Fruit fly (Drosophila melanogaster): Measurements from ENCODE around the gene CG42718.

CG42718 gene

DNA sequence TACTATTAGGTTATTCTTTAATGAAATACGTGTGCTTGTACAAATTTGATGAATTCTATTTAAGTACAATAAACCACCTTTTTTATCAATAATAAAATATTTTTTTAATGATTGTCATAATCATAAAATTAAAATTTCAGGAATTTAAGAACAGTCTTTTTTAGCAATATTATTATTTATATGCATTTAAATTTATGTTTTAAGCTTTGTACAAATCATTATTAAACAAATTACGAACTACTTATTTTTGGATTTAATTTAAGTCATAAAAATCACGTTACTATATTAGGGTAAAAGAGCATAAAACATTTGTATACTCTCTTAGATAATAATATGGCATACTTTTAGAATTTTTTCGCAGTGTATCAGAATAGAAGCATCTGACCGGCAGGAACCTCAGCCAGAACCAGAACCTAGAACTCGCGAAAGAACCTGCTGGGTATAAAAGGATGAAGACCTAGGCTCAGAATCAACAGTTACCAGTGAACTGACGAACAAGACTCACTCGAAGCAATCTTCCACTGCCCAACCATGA is 41.1 kb upstream of the CG42718 start, which contains the start of gene Cpr72Ea (continued):
- TF ChIP-seq CG6808 (GFP tag; optimal IDR thresholded peaks at IDR 0.05) (peak; percentile 52), CG3032 (tag; optimal IDR thresholded peaks at IDR 0.05) (peak; percentile 66), fd59A (GFP tag; optimal IDR thresholded peaks at IDR 0.05) (peak; percentile 14), net (GFP tag; optimal IDR thresholded peaks at IDR 0.05) (no peak), CG6163 (GFP tag; IDR thresholded peaks at IDR 0.05) (no peak)

DNA sequence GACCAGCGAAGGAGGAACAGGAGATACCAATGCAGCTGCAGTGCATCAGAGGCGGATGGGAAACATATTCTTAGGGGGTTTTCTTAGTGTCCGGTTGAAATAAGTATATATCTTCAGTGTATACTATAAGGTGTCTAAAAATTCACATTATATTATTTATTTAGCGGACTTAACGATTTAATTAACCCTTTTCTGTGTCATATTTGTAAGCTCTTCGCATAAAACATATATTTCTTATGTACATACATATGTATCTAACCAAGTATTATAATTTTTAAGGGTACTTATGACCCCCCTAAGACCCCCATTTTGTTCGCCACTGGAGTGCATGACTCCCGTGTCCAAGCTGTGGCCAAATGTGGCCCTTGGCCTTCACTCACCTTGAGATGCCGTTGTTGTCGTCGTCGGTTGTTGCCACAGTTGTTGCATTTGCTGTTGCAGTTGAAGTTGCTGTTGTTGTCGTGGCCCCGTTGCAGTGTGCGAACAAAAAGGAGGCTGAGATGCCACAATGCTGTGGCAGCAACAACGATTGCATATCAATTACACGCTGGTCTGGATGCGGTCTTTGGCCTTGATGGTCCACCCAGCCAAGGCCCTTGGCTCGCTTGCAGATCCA is 40.2 kb upstream of the CG42718 start:
- TF ChIP-seq Met (GFP tag; optimal IDR thresholded peaks at IDR 0.05) (peak; percentile 74), CG32006 (GFP tag; optimal IDR thresholded peaks at IDR 0.05) (peak; percentile 71), CG15336 (GFP tag; IDR thresholded peaks at IDR 0.05) (peak; percentile 47; the same call in 1 of the 2 replicates), CG8632 (GFP tag; optimal IDR thresholded peaks at IDR 0.05) (peak; percentile 86), net (GFP tag; optimal IDR thresholded peaks at IDR 0.05) (peak; percentile 69), CG8119 (GFP tag; IDR thresholded peaks at IDR 0.05) (peak; percentile 72; the same call in 2 of the 3 replicates), Eip75B (GFP tag; optimal IDR thresholded peaks at IDR 0.05) (peak; percentile 89), CG6163 (GFP tag; IDR thresholded peaks at IDR 0.05) (peak; percentile 79), CG6854 (GFP tag; optimal IDR thresholded peaks at IDR 0.05) (peak; percentile 68), fd59A (GFP tag; optimal IDR thresholded peaks at IDR 0.05) (peak; percentile 96), Ets96B (tag; optimal IDR thresholded peaks at IDR 0.05) (peak; percentile 96), CG31627 (GFP tag; optimal IDR thresholded peaks at IDR 0.05) (peak; percentile 58), CG8319 (GFP tag; optimal IDR thresholded peaks at IDR 0.05) (peak; percentile 79), pdm3 (GFP tag; optimal IDR thresholded peaks at IDR 0.05) (peak; percentile 84), CG1621 (tag; optimal IDR thresholded peaks at IDR 0.05) (peak; percentile 91), Smox (GFP tag; optimal IDR thresholded peaks at IDR 0.05) (peak; percentile 75), dsx (GFP tag; optimal IDR thresholded peaks at IDR 0.05; ENCODE audit: poor library complexity, severe bottlenecking) (peak; percentile 95), CG11902 (GFP tag; optimal IDR thresholded peaks at IDR 0.05) (peak; percentile 70), fd85E (GFP tag; optimal IDR thresholded peaks at IDR 0.05) (peak; percentile 15), acj6 (GFP tag; optimal IDR thresholded peaks at IDR 0.05) (peak; percentile 92), Blimp-1 (GFP tag; optimal IDR thresholded peaks at IDR 0.05) (peak; percentile 27), Lpt (GFP tag; optimal IDR thresholded peaks at IDR 0.05) (peak; percentile 39), spab (GFP tag; optimal IDR thresholded peaks at IDR 0.05) (peak; percentile 95), esn (GFP tag; optimal IDR thresholded peaks at IDR 0.05) (peak; percentile 80), Hr4 (GFP tag; optimal IDR thresholded peaks at IDR 0.05) (peak; percentile 48), CG3032 (tag; optimal IDR thresholded peaks at IDR 0.05) (peak; percentile 97), svp (GFP tag) (peak; percentile 89), Sox15 (GFP tag; optimal IDR thresholded peaks at IDR 0.05) (peak; percentile 75), CG6276 (GFP tag; optimal IDR thresholded peaks at IDR 0.05) (no peak), ss (GFP tag; optimal IDR thresholded peaks at IDR 0.05) (peak; percentile 95 to 97), OdsH (GFP tag; optimal IDR thresholded peaks at IDR 0.05) (peak; percentile 90), CG6792 (GFP tag; optimal IDR thresholded peaks at IDR 0.05) (peak; percentile 84), CG10631 (GFP tag; optimal IDR thresholded peaks at IDR 0.05) (peak; percentile 93), CG6808 (GFP tag; optimal IDR thresholded peaks at IDR 0.05) (peak; percentile 97), CG4318 (GFP tag; optimal IDR thresholded peaks at IDR 0.05) (peak; percentile 18), Sox14 (GFP tag; optimal IDR thresholded peaks at IDR 0.05) (peak; percentile 82), dac (GFP tag; optimal IDR thresholded peaks at IDR 0.05) (no peak), Hr38 (GFP tag; optimal IDR thresholded peaks at IDR 0.05) (no peak), vri (GFP tag; optimal IDR thresholded peaks at IDR 0.05) (peak; percentile 22), Ets21C (GFP tag; optimal IDR thresholded peaks at IDR 0.05) (peak; percentile 38), CG10669 (GFP tag; optimal IDR thresholded peaks at IDR 0.05) (peak; percentile 89), topi (GFP tag; optimal IDR thresholded peaks at IDR 0.05) (peak; percentile 79), CG9139 (GFP tag; optimal IDR thresholded peaks at IDR 0.05) (peak; percentile 93), Eip93F (GFP tag; optimal IDR thresholded peaks at IDR 0.05) (no peak), CG11762 (GFP tag; optimal IDR thresholded peaks at IDR 0.05; ENCODE audit: insufficient read depth) (peak; percentile 70), Sox102F (GFP tag; optimal IDR thresholded peaks at IDR 0.05) (peak; percentile 66), CG11294 (GFP tag; IDR thresholded peaks at IDR 0.05) (peak; percentile 21; the same call in 1 of the 2 replicates)

Data from whole organism, prepupa.